Worm (Caenorhabditis elegans) whole organism, L3 larva: ENCODE measurements around the gene T06E6.10.

ENCODE experiments used
- R02D3.7 ChIP-seq: fragments of 150-350 bp; optimal IDR thresholded peaks from 2 replicates; lab custom pipeline; 2014; ENCODE audit warnings: missing biosample characterization, missing genetic modification characterization
- ZK546.5 ChIP-seq: sonication (generic microtip); optimal IDR thresholded peaks from 2 replicates; lab custom pipeline; 2017; ENCODE audit warnings: missing biosample characterization, missing genetic modification characterization
- ceh-9 ChIP-seq: sonication (generic microtip); optimal IDR thresholded peaks from 2 replicates; lab custom pipeline; 2018; ENCODE audit warnings: missing biosample characterization, missing genetic modification characterization
- daf-12 ChIP-seq: fragments of 150-350 bp; optimal IDR thresholded peaks from 2 replicates; lab custom pipeline; 2014; ENCODE audit warnings: missing biosample characterization, missing genetic modification reagents, missing genetic modification characterization
- egl-27 ChIP-seq: sonication (generic microtip); optimal IDR thresholded peaks from 4 replicates; lab custom pipeline; 2017; ENCODE audit warnings: missing biosample characterization, missing genetic modification reagents, missing genetic modification characterization
- egl-5 ChIP-seq: fragments of 150-350 bp; optimal IDR thresholded peaks from 2 replicates; lab custom pipeline; 2017; ENCODE audit warnings: missing biosample characterization, missing genetic modification reagents, missing genetic modification characterization, inconsistent platforms
- elt-1 ChIP-seq: fragments of 150-350 bp; optimal IDR thresholded peaks from 2 replicates; lab custom pipeline; 2014; ENCODE audit warnings: missing biosample characterization, missing genetic modification characterization
- elt-2 ChIP-seq: sonication (generic microtip); optimal IDR thresholded peaks from 2 replicates; lab custom pipeline; 2016; ENCODE audit warnings: missing genetic modification reagents, mild to moderate bottlenecking, missing genetic modification characterization, missing compliant biosample characterization
- elt-3 ChIP-seq, 3 experiments: fragments of 150-350 bp in 1 of 3; sonication (generic microtip) in 2 of 3; optimal IDR thresholded peaks; 2 replicates in 2 of 3; 4 replicates in 1 of 3; lab custom pipeline; 2014 to 2017; ENCODE audit warnings: missing biosample characterization in 3 of 3, missing genetic modification characterization in 3 of 3
- fkh-10 ChIP-seq: sonication (generic microtip); optimal IDR thresholded peaks from 2 replicates; lab custom pipeline; 2017; ENCODE audit warnings: missing biosample characterization, missing genetic modification reagents, missing genetic modification characterization
- fos-1 ChIP-seq: fragments of 150-350 bp; optimal IDR thresholded peaks from 2 replicates; lab custom pipeline; 2014; ENCODE audit warnings: missing biosample characterization, missing genetic modification characterization
- jun-1 ChIP-seq: fragments of 150-350 bp; optimal IDR thresholded peaks from 2 replicates; lab custom pipeline; 2014; ENCODE audit warnings: missing biosample characterization, missing genetic modification reagents, missing genetic modification characterization
- lin-15B ChIP-seq: fragments of 150-350 bp; optimal IDR thresholded peaks from 2 replicates; lab custom pipeline; 2014; ENCODE audit warnings: missing biosample characterization, missing genetic modification characterization
- lin-39 ChIP-seq: fragments of 150-350 bp; optimal IDR thresholded peaks from 2 replicates; lab custom pipeline; 2018; ENCODE audit warnings: missing biosample characterization, missing genetic modification reagents, missing genetic modification characterization
- lsy-12 ChIP-seq: sonication (generic microtip); optimal IDR thresholded peaks from 2 replicates; lab custom pipeline; 2016; ENCODE audit warnings: mild to moderate bottlenecking, missing genetic modification characterization, missing compliant biosample characterization
- nfya-1 ChIP-seq: sonication (generic microtip); optimal IDR thresholded peaks from 2 replicates; lab custom pipeline; 2017; ENCODE audit warnings: missing genetic modification characterization, mild to moderate bottlenecking, missing compliant biosample characterization, antibody characterized with exemption, moderate library complexity; ENCODE audit not compliant: insufficient read depth
- nhr-11 ChIP-seq: fragments of 150-350 bp; optimal IDR thresholded peaks from 2 replicates; lab custom pipeline; 2014; ENCODE audit warnings: missing biosample characterization, missing genetic modification characterization
- nhr-12 ChIP-seq: fragments of 150-350 bp; optimal IDR thresholded peaks from 2 replicates; lab custom pipeline; 2014; ENCODE audit warnings: missing biosample characterization, missing genetic modification characterization
- nhr-23 ChIP-seq: fragments of 150-350 bp; optimal IDR thresholded peaks from 2 replicates; lab custom pipeline; 2014; ENCODE audit warnings: missing biosample characterization, missing genetic modification reagents, missing genetic modification characterization
- nhr-237 ChIP-seq: fragments of 150-350 bp; optimal IDR thresholded peaks from 2 replicates; lab custom pipeline; 2014; ENCODE audit warnings: missing biosample characterization, missing genetic modification characterization
- nhr-25 ChIP-seq: sonication (generic microtip); optimal IDR thresholded peaks from 2 replicates; lab custom pipeline; 2017; ENCODE audit warnings: missing biosample characterization, missing genetic modification characterization
- nhr-28 ChIP-seq: fragments of 150-350 bp; optimal IDR thresholded peaks from 2 replicates; lab custom pipeline; 2014; ENCODE audit warnings: missing biosample characterization, missing genetic modification characterization
- nhr-43 ChIP-seq: sonication (generic microtip); optimal IDR thresholded peaks from 2 replicates; lab custom pipeline; 2016; ENCODE audit warnings: mild to moderate bottlenecking, missing genetic modification characterization, missing compliant biosample characterization; ENCODE audit not compliant: poor library complexity, severe bottlenecking
- nhr-67 ChIP-seq: fragments of 150-350 bp; optimal IDR thresholded peaks from 2 replicates; lab custom pipeline; 2014; ENCODE audit warnings: missing biosample characterization, missing genetic modification characterization
- nhr-77 ChIP-seq: fragments of 150-350 bp; optimal IDR thresholded peaks from 2 replicates; lab custom pipeline; 2014; ENCODE audit warnings: missing biosample characterization, missing genetic modification characterization
- pha-4 ChIP-seq: fragments of 150-350 bp; optimal IDR thresholded peaks from 2 replicates; lab custom pipeline; 2014; ENCODE audit warnings: missing biosample characterization, missing genetic modification reagents, missing genetic modification characterization
- pqm-1 ChIP-seq: fragments of 150-350 bp; optimal IDR thresholded peaks from 2 replicates; lab custom pipeline; 2017; ENCODE audit warnings: missing biosample characterization, missing genetic modification characterization, inconsistent platforms
- sea-2 ChIP-seq: fragments of 150-350 bp; sonication (generic microtip); optimal IDR thresholded peaks from 4 replicates; lab custom pipeline; 2014; ENCODE audit warnings: missing biosample characterization, missing genetic modification reagents, missing genetic modification characterization
- skn-1 ChIP-seq: fragments of 150-350 bp; optimal IDR thresholded peaks from 2 replicates; lab custom pipeline; 2014; ENCODE audit warnings: missing biosample characterization, missing genetic modification characterization
- snpc-4 ChIP-seq: fragments of 150-350 bp; optimal IDR thresholded peaks from 2 replicates; lab custom pipeline; 2014; ENCODE audit warnings: missing biosample characterization, missing genetic modification characterization
- unc-39 ChIP-seq: sonication (generic microtip); optimal IDR thresholded peaks from 4 replicates; lab custom pipeline; 2017; ENCODE audit warnings: missing biosample characterization, missing genetic modification characterization
- unc-62 ChIP-seq: fragments of 150-350 bp; sonication (generic microtip); optimal IDR thresholded peaks from 4 replicates; lab custom pipeline; 2014; ENCODE audit warnings: missing biosample characterization, missing genetic modification reagents, missing genetic modification characterization
- zag-1 ChIP-seq: fragments of 150-350 bp; optimal IDR thresholded peaks from 2 replicates; lab custom pipeline; 2014; ENCODE audit warnings: missing biosample characterization, missing genetic modification characterization
- ztf-11 ChIP-seq: fragments of 150-350 bp; optimal IDR thresholded peaks from 2 replicates; lab custom pipeline; 2014; ENCODE audit warnings: missing biosample characterization, missing genetic modification characterization
- ztf-4 ChIP-seq: fragments of 150-350 bp; optimal IDR thresholded peaks from 2 replicates; lab custom pipeline; 2014; ENCODE audit warnings: missing biosample characterization, missing genetic modification characterization

The T06E6.10 gene

ce11 chrV:15406928-15407327 is 11.0 kb upstream of the T06E6.10 start, which contains the start of gene srh-257:
srh-257 (plus strand) TSS chrV:15407228.
- no peak for TF ChIP-seq pha-4 (tag; lab: Kevin White, UChicago)
- TF ChIP-seq nhr-43 (tag; lab: Kevin White, UChicago), result no peak
- TF ChIP-seq sea-2 (GFP tag; lab: Kevin White, UChicago), result no peak
- TF ChIP-seq unc-39 (tag; lab: Kevin White, UChicago), result no peak
- TF ChIP-seq jun-1 (tag; lab: Kevin White, UChicago), result no peak
- TF ChIP-seq nhr-11, result no peak
- TF ChIP-seq lin-15B (tag; lab: Kevin White, UChicago), result no peak
- no peak for TF ChIP-seq ceh-9 (tag; lab: Kevin White, UChicago)
- no peak for TF ChIP-seq nhr-12 (tag; lab: Kevin White, UChicago)
- TF ChIP-seq nhr-23 (tag; lab: Kevin White, UChicago), result no peak
- no peak for TF ChIP-seq nhr-67 (tag; lab: Kevin White, UChicago)
- TF ChIP-seq nhr-28 (tag; lab: Kevin White, UChicago), result no peak

- TF ChIP-seq pha-4 (tag; lab: Kevin White, UChicago) (no peak), elt-2 (no peak), skn-1 (tag; lab: Kevin White, UChicago) (no peak), ztf-4 (tag; lab: Kevin White, UChicago) (no peak), unc-39 (tag; lab: Kevin White, UChicago) (no peak), snpc-4 (tag; lab: Kevin White, UChicago) (no peak), ceh-9 (tag; lab: Kevin White, UChicago) (no peak), egl-27 (tag; lab: Kevin White, UChicago) (no peak), elt-3 (tag; optimal IDR thresholded peaks at IDR 0.05; lab: Kevin White, UChicago) (no peak), fkh-10 (GFP tag; lab: Kevin White, UChicago) (no peak), R02D3.7 (tag; lab: Kevin White, UChicago) (no peak), daf-12 (tag; lab: Kevin White, UChicago) (no peak), lin-39 (no peak), ZK546.5 (tag; lab: Kevin White, UChicago) (no peak), nhr-25 (tag; lab: Kevin White, UChicago) (no peak), nhr-11 (no peak), pqm-1 (tag; lab: Kevin White, UChicago) (no peak)
- TF ChIP-seq, all 47 proteins: peak for 0
These were observed 5.3 kb upstream of the T06E6.10 start, which contains the start of gene srbc-63 for ce11 chrV:15412625-15413024. srbc-63 (minus strand) TSS chrV:15412725.

ce11 chrV:15413847-15414246 is 4.1 kb upstream of the T06E6.10 start, which contains the start of gene srh-264:
srh-264 (plus strand) TSS chrV:15414147.
- TF ChIP-seq ztf-4 (tag; lab: Kevin White, UChicago) (no peak), unc-39 (tag; lab: Kevin White, UChicago) (no peak), pqm-1 (tag; lab: Kevin White, UChicago) (no peak), lin-15B (tag; lab: Kevin White, UChicago) (no peak)

- TF ChIP-seq fkh-10 (GFP tag; lab: Kevin White, UChicago), result no peak
- TF ChIP-seq nhr-237 (tag; lab: Kevin White, UChicago), result no peak
- no peak for TF ChIP-seq elt-1 (tag; lab: Kevin White, UChicago)
- no peak for TF ChIP-seq nfya-1
- no peak for TF ChIP-seq ztf-11 (tag; lab: Kevin White, UChicago)
- TF ChIP-seq ZK546.5 (tag; lab: Kevin White, UChicago), result no peak
- no peak for TF ChIP-seq daf-12 (tag; lab: Kevin White, UChicago)
- TF ChIP-seq egl-5 (tag; lab: Kevin White, UChicago), result no peak
- no peak for TF ChIP-seq elt-2
These were observed 2.0 kb upstream of the T06E6.10 start, which contains the start of gene srh-265 for ce11 chrV:15415951-15416350. srh-265 (plus strand) TSS chrV:15416251.

ce11 chrV:15423601-15424000 is 5.7 kb downstream of the T06E6.10 start, which contains the start of gene fbxa-104:
fbxa-104 (minus strand) TSS chrV:15423683.
- TF ChIP-seq nhr-43 (tag; lab: Kevin White, UChicago), result no peak
- TF ChIP-seq nhr-77, result no peak
- no peak for TF ChIP-seq ZK546.5 (tag; lab: Kevin White, UChicago)
- no peak for TF ChIP-seq nhr-11
- TF ChIP-seq unc-62 (GFP tag; lab: Kevin White, UChicago), result no peak
- no peak for TF ChIP-seq zag-1
- no peak for TF ChIP-seq nhr-237 (tag; lab: Kevin White, UChicago)
- no peak for TF ChIP-seq R02D3.7 (tag; lab: Kevin White, UChicago)
- TF ChIP-seq fos-1 (tag; lab: Kevin White, UChicago), result no peak
- TF ChIP-seq fkh-10 (GFP tag; lab: Kevin White, UChicago), result no peak
- TF ChIP-seq daf-12 (tag; lab: Kevin White, UChicago), result no peak
- no peak for TF ChIP-seq pha-4 (tag; lab: Kevin White, UChicago)
- TF ChIP-seq skn-1 (tag; lab: Kevin White, UChicago), result no peak
- no peak for TF ChIP-seq lsy-12
